Fruit fly (Drosophila melanogaster): ENCODE results near the gene CG15912.

- TF ChIP-seq psq (optimal IDR thresholded peaks at IDR 0.05): no peak
- no peak for TF ChIP-seq h (optimal IDR thresholded peaks at IDR 0.05)
- TF ChIP-seq Sin3A (optimal IDR thresholded peaks at IDR 0.05): no peak
Observed at dm6 chrX:4587584-4587983, 38.7 kb downstream of the CG15912 start.

Measured in Kc167 (cell line).